Worm (Caenorhabditis elegans): ENCODE measurements around the gene K05F6.10.

ce11 chrII:1621180-1621579, 45.2 kb upstream of the K05F6.10 start, which contains the start of gene fbxa-158:
- TF ChIP-seq zag-1 (tag; optimal IDR thresholded peaks at IDR 0.05): no peak
- TF ChIP-seq unc-62 (GFP tag; optimal IDR thresholded peaks at IDR 0.05): no peak
- no peak for TF ChIP-seq unc-39 (tag; optimal IDR thresholded peaks at IDR 0.05)
- TF ChIP-seq nhr-43 (tag; optimal IDR thresholded peaks at IDR 0.05; ENCODE audit: poor library complexity, severe bottlenecking): no peak
- TF ChIP-seq nhr-77 (tag; optimal IDR thresholded peaks at IDR 0.05): no peak
- no peak for TF ChIP-seq daf-12 (tag; optimal IDR thresholded peaks at IDR 0.05)
- TF ChIP-seq sea-2 (GFP tag; optimal IDR thresholded peaks at IDR 0.05): no peak
- TF ChIP-seq nhr-12 (tag; optimal IDR thresholded peaks at IDR 0.05): no peak
- TF ChIP-seq ama-1 (optimal IDR thresholded peaks at IDR 0.05): no peak
- no peak for TF ChIP-seq mml-1 (tag; optimal IDR thresholded peaks at IDR 0.05)
- TF ChIP-seq elt-3 (tag; optimal IDR thresholded peaks at IDR 0.05): no peak
- no peak for TF ChIP-seq ceh-9 (tag; optimal IDR thresholded peaks at IDR 0.05)

All from whole organism, L3 larva.